Worm (Caenorhabditis elegans) whole organism, L4 larva: ENCODE data around the gene mog-5.

ENCODE experiments used
- D1046.2 ChIP-seq: fragments of 200-800 bp; sonication (Bioruptor generic); IDR thresholded peaks from 2 replicates; pipeline ENCODE4 v1.3.6; 2022; ENCODE audit warnings: missing genetic modification characterization, missing compliant biosample characterization
- Y5F2A.4 ChIP-seq: fragments of 200-800 bp; sonication (Bioruptor generic); optimal IDR thresholded peaks from 2 replicates; lab custom pipeline; 2018; ENCODE audit warnings: mild to moderate bottlenecking, missing genetic modification characterization, missing compliant biosample characterization
- ZK337.2 ChIP-seq: fragments of 200-800 bp; sonication (Bioruptor generic); IDR thresholded peaks from 2 replicates; pipeline ENCODE4 v1.3.6; 2022; ENCODE audit warnings: missing genetic modification reagents, missing genetic modification characterization, missing compliant biosample characterization
- ZK546.5 ChIP-seq, 2 experiments: sonication (generic microtip); optimal IDR thresholded peaks; 2 replicates each; lab custom pipeline; 2017; ENCODE audit warnings: missing biosample characterization in 2 of 2, missing genetic modification characterization in 2 of 2
- aly-2 ChIP-seq: sonication (generic microtip); optimal IDR thresholded peaks from 2 replicates; lab custom pipeline; 2018; ENCODE audit warnings: missing biosample characterization, missing genetic modification characterization
- ama-1 ChIP-seq: fragments of 150-350 bp; optimal IDR thresholded peaks from 2 replicates; lab custom pipeline; 2014; ENCODE audit warnings: inconsistent platforms, mixed read lengths
- arid-1 ChIP-seq: fragments of 200-800 bp; sonication (Bioruptor generic); conservative IDR thresholded peaks from 2 replicates; pipeline ENCODE4 v1.3.6; 2022; ENCODE audit warnings: missing genetic modification reagents, missing genetic modification characterization, missing compliant biosample characterization
- ceh-28 ChIP-seq: fragments of 150-350 bp; optimal IDR thresholded peaks from 2 replicates; lab custom pipeline; 2014; ENCODE audit warnings: missing biosample characterization, missing genetic modification reagents, missing genetic modification characterization
- ceh-62 ChIP-seq: sonication (generic microtip); optimal IDR thresholded peaks from 2 replicates; lab custom pipeline; 2017; ENCODE audit warnings: missing biosample characterization, missing genetic modification characterization
- daf-12 ChIP-seq: fragments of 150-350 bp; optimal IDR thresholded peaks from 2 replicates; lab custom pipeline; 2014; ENCODE audit warnings: missing biosample characterization, missing genetic modification reagents, missing genetic modification characterization
- daf-16 ChIP-seq, 3 experiments: sonication (generic microtip); optimal IDR thresholded peaks; 2 replicates each; lab custom pipeline; 2016 to 2017; ENCODE audit warnings: missing genetic modification characterization in 3 of 3, missing genetic modification reagents in 3 of 3, mild to moderate bottlenecking in 2 of 3, missing compliant biosample characterization in 2 of 3, missing biosample characterization in 1 of 3, moderate library complexity in 1 of 3
- daf-8 ChIP-seq: fragments of 200-800 bp; sonication (Bioruptor generic); IDR thresholded peaks from 2 replicates; pipeline ENCODE4 v1.3.6; 2022; ENCODE audit warnings: missing genetic modification characterization, missing compliant biosample characterization
- dmd-6 ChIP-seq: fragments of 200-800 bp; sonication (Bioruptor generic); IDR thresholded peaks from 2 replicates; pipeline ENCODE4 v1.3.6; 2022; ENCODE audit warnings: missing genetic modification reagents, missing genetic modification characterization, missing compliant biosample characterization
- egl-43 ChIP-seq: fragments of 200-800 bp; sonication (Bioruptor generic); IDR thresholded peaks from 2 replicates; pipeline ENCODE4 v1.3.6; 2022; ENCODE audit warnings: missing genetic modification reagents, missing genetic modification characterization, missing compliant biosample characterization
- fos-1 ChIP-seq: fragments of 150-350 bp; optimal IDR thresholded peaks from 2 replicates; lab custom pipeline; 2014; ENCODE audit warnings: missing biosample characterization, missing genetic modification characterization
- hif-1 ChIP-seq, 2 experiments: sonication (generic microtip); optimal IDR thresholded peaks; 2 replicates each; lab custom pipeline; 2016 to 2017; ENCODE audit warnings: missing compliant biosample characterization in 2 of 2, missing genetic modification characterization in 2 of 2, missing genetic modification reagents in 2 of 2, missing genotype in 2 of 2, mild to moderate bottlenecking in 1 of 2
- hlh-30 ChIP-seq: sonication (generic microtip); optimal IDR thresholded peaks from 2 replicates; lab custom pipeline; 2017; ENCODE audit warnings: antibody characterized with exemption, mild to moderate bottlenecking, missing genetic modification characterization, missing compliant biosample characterization; ENCODE audit not compliant: insufficient read depth
- hmg-1.1 ChIP-seq: fragments of 200-800 bp; sonication (Bioruptor generic); IDR thresholded peaks from 2 replicates; pipeline ENCODE4 v1.3.6; 2022; ENCODE audit warnings: missing genetic modification reagents, missing genetic modification characterization, missing compliant biosample characterization
- jun-1 ChIP-seq: fragments of 150-350 bp; optimal IDR thresholded peaks from 2 replicates; lab custom pipeline; 2014; ENCODE audit warnings: missing biosample characterization, missing genetic modification reagents, missing genetic modification characterization
- lim-7 ChIP-seq: fragments of 200-800 bp; sonication (Bioruptor generic); IDR thresholded peaks from 2 replicates; pipeline ENCODE4 v1.3.6; 2022; ENCODE audit warnings: missing genetic modification characterization, missing compliant biosample characterization
- lir-3 ChIP-seq: sonication (generic microtip); optimal IDR thresholded peaks from 2 replicates; lab custom pipeline; 2016; ENCODE audit warnings: mild to moderate bottlenecking, missing genetic modification characterization, missing compliant biosample characterization
- madf-5 ChIP-seq, 2 experiments: fragments of 200-800 bp; sonication (Bioruptor generic); IDR thresholded peaks; 2 replicates each; pipeline ENCODE4 v1.3.6; 2022; ENCODE audit warnings: missing compliant biosample characterization in 2 of 2, missing genetic modification characterization in 2 of 2
- madf-9 ChIP-seq: fragments of 200-800 bp; sonication (Bioruptor generic); conservative IDR thresholded peaks from 2 replicates; pipeline ENCODE4 v1.3.6; 2022; ENCODE audit warnings: missing genetic modification reagents, missing genetic modification characterization, missing compliant biosample characterization
- mdl-1 ChIP-seq, 2 experiments: fragments of 150-350 bp in 1 of 2; sonication (generic microtip) in 1 of 2; optimal IDR thresholded peaks; 2 replicates each; lab custom pipeline; 2014 to 2017; ENCODE audit warnings: missing biosample characterization in 2 of 2, missing genetic modification characterization in 2 of 2
- mdt-29 ChIP-seq: fragments of 200-800 bp; sonication (Bioruptor generic); IDR thresholded peaks from 2 replicates; pipeline ENCODE4 v1.3.6; 2022; ENCODE audit warnings: missing genetic modification reagents, missing genetic modification characterization, missing compliant biosample characterization
- mes-2 ChIP-seq: sonication (generic microtip); optimal IDR thresholded peaks from 2 replicates; lab custom pipeline; 2016; ENCODE audit warnings: missing genotype, mild to moderate bottlenecking, missing genetic modification characterization, missing compliant biosample characterization; ENCODE audit not compliant: poor library complexity, severe bottlenecking
- mxl-2 ChIP-seq: fragments of 200-800 bp; sonication (Bioruptor generic); conservative IDR thresholded peaks from 2 replicates; pipeline ENCODE4 v1.3.6; 2022; ENCODE audit warnings: missing genetic modification reagents, missing genetic modification characterization, missing compliant biosample characterization
- mxl-3 ChIP-seq: fragments of 200-800 bp; sonication (Bioruptor generic); optimal IDR thresholded peaks from 2 replicates; lab custom pipeline; 2018; ENCODE audit warnings: mild to moderate bottlenecking, missing genetic modification characterization, missing compliant biosample characterization
- nhr-10 ChIP-seq: fragments of 150-350 bp; optimal IDR thresholded peaks from 2 replicates; lab custom pipeline; 2014; ENCODE audit warnings: missing biosample characterization, missing genetic modification characterization
- nhr-102 ChIP-seq: sonication (generic microtip); optimal IDR thresholded peaks from 2 replicates; lab custom pipeline; 2016; ENCODE audit warnings: mild to moderate bottlenecking, missing genetic modification characterization, moderate library complexity, missing compliant biosample characterization
- nhr-11 ChIP-seq: fragments of 150-350 bp; optimal IDR thresholded peaks from 2 replicates; lab custom pipeline; 2014; ENCODE audit warnings: missing biosample characterization, missing genetic modification characterization
- nhr-28 ChIP-seq: fragments of 150-350 bp; optimal IDR thresholded peaks from 2 replicates; lab custom pipeline; 2014; ENCODE audit warnings: missing biosample characterization, missing genetic modification characterization
- nhr-41 ChIP-seq: fragments of 200-800 bp; sonication (Bioruptor generic); IDR thresholded peaks from 2 replicates; pipeline ENCODE4 v1.3.6; 2022; ENCODE audit warnings: missing genetic modification reagents, missing genetic modification characterization, missing compliant biosample characterization
- nhr-42 ChIP-seq: fragments of 200-800 bp; sonication (Bioruptor generic); IDR thresholded peaks from 2 replicates; pipeline ENCODE4 v1.3.6; 2022; ENCODE audit warnings: missing genetic modification characterization, missing compliant biosample characterization
- nhr-6 ChIP-seq: fragments of 150-350 bp; optimal IDR thresholded peaks from 2 replicates; lab custom pipeline; 2014; ENCODE audit warnings: missing biosample characterization, missing genetic modification characterization
- nhr-76 ChIP-seq: fragments of 150-350 bp; optimal IDR thresholded peaks from 2 replicates; lab custom pipeline; 2014; ENCODE audit warnings: missing biosample characterization, missing genetic modification characterization
- pha-4 ChIP-seq, 2 experiments: fragments of 150-350 bp in 1 of 2; fragments of 200-800 bp in 1 of 2; sonication (Bioruptor generic) in 1 of 2; IDR thresholded peaks in 1 of 2; optimal IDR thresholded peaks in 1 of 2; 2 replicates each; pipeline versions ENCODE4 v1.3.6 to Lab custom; 2014 to 2022; ENCODE audit warnings: missing genetic modification characterization in 2 of 2, missing genetic modification reagents in 2 of 2, missing biosample characterization in 1 of 2, missing compliant biosample characterization in 1 of 2
- php-3 ChIP-seq: fragments of 200-800 bp; sonication (Bioruptor generic); IDR thresholded peaks from 2 replicates; pipeline ENCODE4 v1.3.6; 2022; ENCODE audit warnings: missing genetic modification reagents, missing genetic modification characterization, missing compliant biosample characterization
- pqm-1 ChIP-seq: sonication (generic microtip); optimal IDR thresholded peaks from 2 replicates; lab custom pipeline; 2017; ENCODE audit warnings: missing biosample characterization, missing genetic modification characterization
- saeg-2 ChIP-seq: fragments of 200-800 bp; sonication (Bioruptor generic); IDR thresholded peaks from 2 replicates; pipeline ENCODE4 v1.3.6; 2022; ENCODE audit warnings: missing genetic modification reagents, missing genetic modification characterization, missing compliant biosample characterization
- sdz-12 ChIP-seq: fragments of 200-800 bp; sonication (Bioruptor generic); optimal IDR thresholded peaks from 2 replicates; lab custom pipeline; 2018; ENCODE audit warnings: mild to moderate bottlenecking, missing genetic modification characterization, missing compliant biosample characterization
- set-16 ChIP-seq: fragments of 200-800 bp; sonication (Bioruptor generic); IDR thresholded peaks from 2 replicates; pipeline ENCODE4 v1.3.6; 2022; ENCODE audit warnings: missing genetic modification reagents, missing genetic modification characterization, missing compliant biosample characterization
- skn-1 ChIP-seq: fragments of 150-350 bp; optimal IDR thresholded peaks from 2 replicates; lab custom pipeline; 2014; ENCODE audit warnings: missing biosample characterization, missing genetic modification characterization
- spr-1 ChIP-seq: sonication (generic microtip); optimal IDR thresholded peaks from 2 replicates; lab custom pipeline; 2016; ENCODE audit warnings: mild to moderate bottlenecking, missing genetic modification characterization, missing compliant biosample characterization
- tag-97 ChIP-seq: fragments of 200-800 bp; sonication (Bioruptor generic); IDR thresholded peaks from 2 replicates; pipeline ENCODE4 v1.3.6; 2022; ENCODE audit warnings: missing genetic modification characterization, missing compliant biosample characterization
- tra-1 ChIP-seq: fragments of 200-800 bp; sonication (Bioruptor generic); IDR thresholded peaks from 2 replicates; pipeline ENCODE4 v1.3.6; 2022; ENCODE audit warnings: missing genetic modification reagents, missing genetic modification characterization, missing compliant biosample characterization
- zfp-3 ChIP-seq: fragments of 200-800 bp; sonication (Bioruptor generic); conservative IDR thresholded peaks from 2 replicates; pipeline ENCODE4 v1.3.6; 2022; ENCODE audit warnings: missing genetic modification reagents, missing genetic modification characterization, missing compliant biosample characterization
- zip-11 ChIP-seq: fragments of 200-800 bp; sonication (Bioruptor generic); IDR thresholded peaks from 2 replicates; pipeline ENCODE4 v1.3.6; 2022; ENCODE audit warnings: missing genetic modification characterization, missing compliant biosample characterization
- ztf-11 ChIP-seq: fragments of 150-350 bp; optimal IDR thresholded peaks from 2 replicates; lab custom pipeline; 2014; ENCODE audit warnings: missing biosample characterization, missing genetic modification characterization

mog-5 gene

ce11 chrII:5378239-5378521, 21.2 kb upstream of the mog-5 start (continued):
- TF ChIP-seq daf-12, result no peak
- no peak for TF ChIP-seq set-16 (GFP tag; lab: Robert Waterston, UW)
- no peak for TF ChIP-seq nhr-41 (GFP tag; lab: Robert Waterston, UW)
- no peak for TF ChIP-seq hif-1 (tag; optimal IDR thresholded peaks at IDR 0.05; lab: Kevin White, UChicago)
- TF ChIP-seq nhr-28, result peak; percentile 44
- no peak for TF ChIP-seq mdt-29 (GFP tag; lab: Robert Waterston, UW)

- peak; percentile 35; the same call in 1 of the 2 replicates for TF ChIP-seq madf-9 (GFP tag; lab: Robert Waterston, UW)
- TF ChIP-seq D1046.2 (GFP tag; lab: Robert Waterston, UW), result no peak
- TF ChIP-seq sdz-12 (GFP tag; lab: Kevin White, UChicago), result no peak
- TF ChIP-seq zip-11, result no peak
- TF ChIP-seq hmg-1.1, result peak; percentile 52; the same call in 1 of the 2 replicates
- TF ChIP-seq fos-1 (tag; lab: Kevin White, UChicago), result no peak
- no peak for TF ChIP-seq Y5F2A.4 (GFP tag; lab: Kevin White, UChicago)
- no peak for TF ChIP-seq ceh-62 (tag; lab: Kevin White, UChicago)
- no peak for TF ChIP-seq egl-43 (GFP tag; lab: Robert Waterston, UW)
- peak in 1 of 2 experiments; percentile 16 for TF ChIP-seq daf-16 (GFP tag; optimal IDR thresholded peaks at IDR 0.05; lab: Kevin White, UChicago)
- peak; percentile 72 for TF ChIP-seq daf-16 (tag; optimal IDR thresholded peaks at IDR 0.05; lab: Kevin White, UChicago)
- TF ChIP-seq jun-1, result peak; percentile 40
- TF ChIP-seq nhr-76 (tag; lab: Kevin White, UChicago), result no peak
- TF ChIP-seq skn-1 (tag; lab: Kevin White, UChicago), result no peak
- no peak for TF ChIP-seq ceh-28 (tag; lab: Kevin White, UChicago)
- peak; percentile 7 to 47 for TF ChIP-seq mdl-1 (tag; optimal IDR thresholded peaks at IDR 0.05; lab: Kevin White, UChicago)
- 0 out of 2 replicates have a peak, but pooled peaks have one; percentile 25 for TF ChIP-seq arid-1 (GFP tag; lab: Robert Waterston, UW)
- TF ChIP-seq tag-97 (GFP tag; lab: Robert Waterston, UW), result no peak
- peak; percentile 83 for TF ChIP-seq hlh-30
- TF ChIP-seq ztf-11, result no peak
- no peak for TF ChIP-seq madf-5 (GFP tag; IDR thresholded peaks at IDR 0.05; lab: Robert Waterston, UW)
- peak; percentile 61; the same call in 1 of the 2 replicates for TF ChIP-seq zfp-3 (GFP tag; lab: Robert Waterston, UW)
- peak; percentile 67 for TF ChIP-seq mes-2 (tag; lab: Kevin White, UChicago)
- peak; percentile 86 for TF ChIP-seq mxl-3 (GFP tag; lab: Kevin White, UChicago)
- no peak for TF ChIP-seq lim-7 (GFP tag; lab: Robert Waterston, UW)
- 0 out of 2 replicates have a peak, but pooled peaks have one; percentile 14 for TF ChIP-seq php-3 (GFP tag; lab: Robert Waterston, UW)
- no peak for TF ChIP-seq tra-1
- TF ChIP-seq nhr-42, result peak; percentile 36; the same call in 1 of the 2 replicates
- TF ChIP-seq nhr-102 (tag; lab: Kevin White, UChicago), result peak; percentile 59
- no peak for TF ChIP-seq saeg-2 (GFP tag; lab: Robert Waterston, UW)
- TF ChIP-seq pha-4 (GFP tag; IDR thresholded peaks at IDR 0.05; lab: Robert Waterston, UW), result peak; percentile 39; the same call in 1 of the 2 replicates
- TF ChIP-seq pha-4 (tag; optimal IDR thresholded peaks at IDR 0.05; lab: Kevin White, UChicago), result peak; percentile 68
- TF ChIP-seq dmd-6 (GFP tag; lab: Robert Waterston, UW), result peak; percentile 52
- no peak for TF ChIP-seq mxl-2 (GFP tag; lab: Robert Waterston, UW)
- TF ChIP-seq ama-1 (lab: Kevin White, UChicago), result peak; percentile 70
- peak; percentile 93 for TF ChIP-seq nhr-6 (tag; lab: Kevin White, UChicago)
- TF ChIP-seq lir-3, result no peak
- TF ChIP-seq ZK337.2 (GFP tag; lab: Robert Waterston, UW), result no peak
- peak; percentile 71 for TF ChIP-seq pqm-1 (tag; lab: Kevin White, UChicago)
- TF ChIP-seq ZK546.5 (tag; optimal IDR thresholded peaks at IDR 0.05; lab: Kevin White, UChicago), result no peak
- peak; percentile 93 for TF ChIP-seq nhr-28
- TF ChIP-seq set-16 (GFP tag; lab: Robert Waterston, UW), result no peak
- TF ChIP-seq nhr-10 (tag; lab: Kevin White, UChicago), result peak; percentile 11
- no peak for TF ChIP-seq aly-2
- TF ChIP-seq daf-8 (GFP tag; lab: Robert Waterston, UW), result no peak
- peak; percentile 47 for TF ChIP-seq nhr-11 (tag; lab: Kevin White, UChicago)
- TF ChIP-seq spr-1, result peak; percentile 51
These were observed 19.7 kb upstream of the mog-5 start, which contains the start of gene pkc-3 for ce11 chrII:5379614-5380077. TSS of gene pkc-3 (plus strand) at chrII:5380027.
